Worm (Caenorhabditis elegans) whole organism, late embryonic: ENCODE results near the gene fbxa-26.

ENCODE experiments used
- ahr-1 ChIP-seq: sonication (generic microtip); optimal IDR thresholded peaks from 2 replicates; lab custom pipeline; 2016; ENCODE audit warnings: missing genetic modification characterization, missing compliant biosample characterization
- ama-1 ChIP-seq: fragments of 150-350 bp; optimal IDR thresholded peaks from 2 replicates; lab custom pipeline; 2014
- elt-4 ChIP-seq: sonication (generic microtip); optimal IDR thresholded peaks from 2 replicates; lab custom pipeline; 2016; ENCODE audit warnings: missing genetic modification characterization, missing compliant biosample characterization
- pha-4 ChIP-seq: fragments of 150-350 bp; optimal IDR thresholded peaks from 2 replicates; lab custom pipeline; 2018; ENCODE audit warnings: missing biosample characterization, missing genetic modification reagents, missing genetic modification characterization
- pros-1 ChIP-seq: fragments of 150-350 bp; optimal IDR thresholded peaks from 2 replicates; lab custom pipeline; 2014; ENCODE audit warnings: missing biosample characterization, missing genetic modification reagents, missing genetic modification characterization
- rnt-1 ChIP-seq: sonication (generic microtip); optimal IDR thresholded peaks from 2 replicates; lab custom pipeline; 2016; ENCODE audit warnings: missing genetic modification characterization, missing compliant biosample characterization
- tbx-7 ChIP-seq: sonication (generic microtip); optimal IDR thresholded peaks from 2 replicates; lab custom pipeline; 2016; ENCODE audit warnings: missing genotype, missing genetic modification characterization, missing compliant biosample characterization

- TF ChIP-seq tbx-7 (tag; lab: Kevin White, UChicago) (no peak), ahr-1 (tag; lab: Kevin White, UChicago) (no peak), pha-4 (no peak), ama-1 (no peak), elt-4 (no peak), rnt-1 (no peak), pros-1 (tag; lab: Kevin White, UChicago) (no peak)
Observed at ce11 chrIII:1383483-1383882, 41.2 kb upstream of the fbxa-26 start.
